Fruit fly (Drosophila melanogaster) whole organism, embryonic: ENCODE measurements around the gene gt.
A peak's percentile ranks its signal among the peaks of the same experiment; 100 is the strongest.

Experiments
- BEAF-32 ChIP-seq: fragments of 200-800 bp; sonication (Bioruptor generic); optimal IDR thresholded peaks from 3 replicates; lab custom pipeline; 2017; ENCODE audit warnings: missing biosample characterization, missing genetic modification characterization, mild to moderate bottlenecking, moderate library complexity, missing genetic modification reagents
- CG12236 ChIP-seq: fragments of 200-800 bp; sonication (Bioruptor generic); optimal IDR thresholded peaks from 2 replicates; lab custom pipeline; 2016; ENCODE audit warnings: missing biosample characterization, missing genetic modification characterization
- CG12659 ChIP-seq: fragments of 200-800 bp; sonication (Bioruptor generic); optimal IDR thresholded peaks from 3 replicates; lab custom pipeline; 2017; ENCODE audit warnings: mild to moderate bottlenecking, missing biosample characterization, missing genetic modification reagents, missing genetic modification characterization
- CG12942 ChIP-seq: fragments of 200-800 bp; sonication (Bioruptor generic); optimal IDR thresholded peaks from 3 replicates; lab custom pipeline; 2016; ENCODE audit warnings: missing biosample characterization, missing genetic modification characterization
- CG6683 ChIP-seq: fragments of 200-800 bp; sonication (Bioruptor generic); optimal IDR thresholded peaks from 2 replicates; lab custom pipeline; 2017; ENCODE audit warnings: missing biosample characterization, mild to moderate bottlenecking, missing genetic modification characterization, missing genetic modification reagents
- CG6813 ChIP-seq: fragments of 200-800 bp; sonication (Bioruptor generic); optimal IDR thresholded peaks from 2 replicates; lab custom pipeline; 2017; ENCODE audit warnings: missing biosample characterization, missing genetic modification characterization, mild to moderate bottlenecking, moderate library complexity, missing genetic modification reagents
- Deaf1 ChIP-seq: fragments of 200-800 bp; optimal IDR thresholded peaks from 3 replicates; lab custom pipeline; 2019; ENCODE audit warnings: missing biosample characterization, mild to moderate bottlenecking, missing genetic modification characterization, moderate library complexity
- Ets65A ChIP-seq: fragments of 200-800 bp; sonication (Bioruptor generic); peaks from one replicate; lab custom pipeline; 2016; ENCODE audit warnings: missing biosample characterization, missing genetic modification characterization
- NC2α ChIP-seq: fragments of 200-800 bp; sonication (Bioruptor generic); optimal IDR thresholded peaks from 2 replicates; lab custom pipeline; 2016; ENCODE audit warnings: missing biosample characterization, missing genetic modification characterization
- Opbp ChIP-seq: fragments of 200-800 bp; sonication (Bioruptor generic); IDR thresholded peaks from 3 replicates; pipeline ENCODE4 v1.3.6; 2022; ENCODE audit warnings: missing biosample characterization, missing genetic modification characterization; ENCODE audit not compliant: partially characterized antibody
- cg ChIP-seq: fragments of 200-800 bp; sonication (Bioruptor generic); optimal IDR thresholded peaks from 3 replicates; lab custom pipeline; 2019; ENCODE audit warnings: missing biosample characterization, mild to moderate bottlenecking, missing genetic modification characterization, moderate library complexity
- ewg ChIP-seq: fragments of 200-800 bp; sonication (Bioruptor generic); optimal IDR thresholded peaks from 3 replicates; lab custom pipeline; 2017; ENCODE audit warnings: mild to moderate bottlenecking, missing biosample characterization, missing genetic modification reagents, missing genetic modification characterization
- fru ChIP-seq: fragments of >200 bp; optimal IDR thresholded peaks from 2 replicates; lab custom pipeline; 2017
- sens ChIP-seq: fragments of 200-800 bp; sonication (Bioruptor generic); peaks from one replicate; lab custom pipeline; 2016; ENCODE audit warnings: missing biosample characterization, missing genetic modification characterization

Gene gt

DNA sequence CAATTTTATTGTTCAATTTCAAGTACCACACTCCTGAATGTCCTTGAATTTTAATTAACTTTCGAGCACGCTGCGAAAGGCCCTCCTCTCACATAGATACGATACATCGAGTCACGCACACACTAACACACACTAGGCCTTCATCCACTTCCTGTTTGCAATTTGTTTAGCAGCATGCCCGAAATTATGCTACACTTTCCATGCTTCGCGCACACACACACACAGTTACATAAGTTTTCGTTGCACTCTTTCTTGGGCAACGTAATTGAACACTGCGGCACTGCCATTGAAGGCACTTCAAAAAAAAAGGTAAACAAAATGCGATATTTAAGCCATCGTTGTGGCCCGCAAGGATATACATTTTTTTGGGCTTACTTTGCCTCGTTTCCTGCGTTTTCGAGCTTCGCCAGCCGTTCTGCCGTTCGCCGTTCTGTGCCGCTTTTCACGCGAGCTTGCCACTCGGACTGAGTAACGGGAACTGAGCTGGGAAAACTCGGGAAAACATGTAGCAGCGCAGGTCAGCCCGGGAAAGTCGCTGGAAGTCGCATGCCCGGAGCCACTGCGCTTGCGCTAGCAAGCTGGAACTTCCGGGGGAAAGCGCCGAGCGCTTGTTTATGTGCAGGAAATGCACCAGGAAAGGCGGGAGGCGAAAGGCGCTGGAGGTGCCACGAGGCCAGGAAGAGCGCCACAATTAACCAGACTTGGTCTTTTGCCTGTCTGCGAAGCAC is 45.5 kb downstream of the gt start (continued):
- TF ChIP-seq CG12942 (GFP tag; lab: Kevin White, UChicago) = no peak
- TF ChIP-seq CG12236 (GFP tag; lab: Kevin White, UChicago) = no peak
- peak; percentile 29 for TF ChIP-seq Ets65A (GFP tag; lab: Kevin White, UChicago)
- TF ChIP-seq fru (lab: Kevin White, UChicago) = no peak
- peak; percentile 14 for TF ChIP-seq BEAF-32 (GFP tag; lab: Kevin White, UChicago)
- TF ChIP-seq ewg (GFP tag; lab: Kevin White, UChicago) = peak; percentile 95
- 0 out of 3 replicates have a peak, but pooled peaks have one; percentile 16 for TF ChIP-seq Opbp (GFP tag; lab: Robert Waterston, UW)
- peak; percentile 37 for TF ChIP-seq Deaf1 (tag; lab: Kevin White, UChicago)
- no peak for TF ChIP-seq CG6683 (GFP tag; lab: Kevin White, UChicago)
- no peak for TF ChIP-seq CG12659 (GFP tag; lab: Kevin White, UChicago)
- TF ChIP-seq sens (GFP tag; lab: Kevin White, UChicago) = peak; percentile 25
- peak; percentile 74 for TF ChIP-seq cg (GFP tag; lab: Kevin White, UChicago)
- peak; percentile 30 for TF ChIP-seq CG6813 (GFP tag; lab: Kevin White, UChicago)
- TF ChIP-seq NC2α (GFP tag; lab: Kevin White, UChicago) = no peak
- TF ChIP-seq, all 482 proteins: peak for 21
